Fruit fly (Drosophila melanogaster) whole organism: ENCODE measurements around the gene CG33523.

Source experiments
- Dll ChIP-seq: fragments of >200 bp; optimal IDR thresholded peaks from 2 replicates; lab custom pipeline; 2017
- psq ChIP-seq: fragments of >200 bp; optimal IDR thresholded peaks from 2 replicates; lab custom pipeline; 2017
- usp ChIP-seq: fragments of >200 bp; optimal IDR thresholded peaks from 2 replicates; lab custom pipeline; 2017; ENCODE audit warnings: missing biosample characterization, missing genetic modification characterization, mixed read lengths

DNA sequence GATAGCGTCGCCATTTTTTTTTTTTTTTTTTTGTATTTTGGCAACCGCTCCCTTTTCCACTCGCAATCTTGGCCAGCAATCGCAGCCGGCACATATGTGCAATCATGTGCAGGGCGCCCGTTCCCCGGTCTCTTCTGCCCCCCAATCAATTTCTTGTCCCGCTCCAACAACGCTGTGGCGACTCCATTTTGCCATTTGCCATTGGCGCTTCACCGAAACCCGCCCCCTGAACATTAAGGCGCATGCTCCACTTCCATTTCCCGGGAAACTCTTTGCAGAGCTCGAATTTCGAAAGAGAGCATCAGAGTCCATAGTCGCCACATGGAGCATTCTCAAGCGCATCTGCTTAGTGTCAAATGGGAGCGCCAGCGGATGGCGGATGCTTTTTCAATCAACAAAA is 32.5 kb upstream of the CG33523 start:
- TF ChIP-seq psq (lab: Kevin White, UChicago): no peak
- TF ChIP-seq usp (GFP tag; lab: Kevin White, UChicago): no peak
- TF ChIP-seq Dll (lab: Kevin White, UChicago): no peak
